Worm (Caenorhabditis elegans) whole organism, L3 larva: ENCODE measurements around the gene scly-1.

Experiments used
- ZK546.5 ChIP-seq: sonication (generic microtip); optimal IDR thresholded peaks from 2 replicates; lab custom pipeline; 2017; ENCODE audit warnings: missing biosample characterization, missing genetic modification characterization
- ama-1 ChIP-seq: fragments of 150-350 bp; optimal IDR thresholded peaks from 2 replicates; lab custom pipeline; 2018
- ceh-16 ChIP-seq: sonication (generic microtip); optimal IDR thresholded peaks from 2 replicates; lab custom pipeline; 2017; ENCODE audit warnings: missing biosample characterization, missing genetic modification characterization
- ceh-28 ChIP-seq: fragments of 150-350 bp; optimal IDR thresholded peaks from 2 replicates; lab custom pipeline; 2014; ENCODE audit warnings: missing biosample characterization, missing genetic modification reagents, missing genetic modification characterization
- ceh-82 ChIP-seq: fragments of 150-350 bp; optimal IDR thresholded peaks from 2 replicates; lab custom pipeline; 2014; ENCODE audit warnings: missing biosample characterization, missing genetic modification characterization
- ceh-9 ChIP-seq: sonication (generic microtip); optimal IDR thresholded peaks from 2 replicates; lab custom pipeline; 2018; ENCODE audit warnings: missing biosample characterization, missing genetic modification characterization
- egl-5 ChIP-seq: fragments of 150-350 bp; optimal IDR thresholded peaks from 2 replicates; lab custom pipeline; 2017; ENCODE audit warnings: missing biosample characterization, missing genetic modification reagents, missing genetic modification characterization, inconsistent platforms
- elt-1 ChIP-seq: fragments of 150-350 bp; optimal IDR thresholded peaks from 2 replicates; lab custom pipeline; 2014; ENCODE audit warnings: missing biosample characterization, missing genetic modification characterization
- elt-2 ChIP-seq: sonication (generic microtip); optimal IDR thresholded peaks from 2 replicates; lab custom pipeline; 2016; ENCODE audit warnings: missing genetic modification reagents, mild to moderate bottlenecking, missing genetic modification characterization, missing compliant biosample characterization
- elt-3 ChIP-seq, 3 experiments: fragments of 150-350 bp in 1 of 3; sonication (generic microtip) in 2 of 3; optimal IDR thresholded peaks; 2 replicates in 2 of 3; 4 replicates in 1 of 3; lab custom pipeline; 2014 to 2017; ENCODE audit warnings: missing biosample characterization in 3 of 3, missing genetic modification characterization in 3 of 3
- eor-1 ChIP-seq, 2 experiments: fragments of 150-350 bp; optimal IDR thresholded peaks; 2 replicates each; lab custom pipeline; 2014 to 2018; ENCODE audit warnings: missing biosample characterization in 2 of 2, missing genetic modification characterization in 2 of 2
- fkh-10 ChIP-seq: sonication (generic microtip); optimal IDR thresholded peaks from 2 replicates; lab custom pipeline; 2017; ENCODE audit warnings: missing biosample characterization, missing genetic modification reagents, missing genetic modification characterization
- fkh-2 ChIP-seq: fragments of 150-350 bp; optimal IDR thresholded peaks from 2 replicates; lab custom pipeline; 2014; ENCODE audit warnings: missing biosample characterization, missing genetic modification reagents, missing genetic modification characterization
- fos-1 ChIP-seq: fragments of 150-350 bp; optimal IDR thresholded peaks from 2 replicates; lab custom pipeline; 2014; ENCODE audit warnings: missing biosample characterization, missing genetic modification characterization
- hmg-11 ChIP-seq: sonication (generic microtip); optimal IDR thresholded peaks from 2 replicates; lab custom pipeline; 2016; ENCODE audit warnings: missing genetic modification characterization, missing compliant biosample characterization
- jun-1 ChIP-seq: fragments of 150-350 bp; optimal IDR thresholded peaks from 2 replicates; lab custom pipeline; 2014; ENCODE audit warnings: missing biosample characterization, missing genetic modification reagents, missing genetic modification characterization
- lin-15B ChIP-seq: fragments of 150-350 bp; optimal IDR thresholded peaks from 2 replicates; lab custom pipeline; 2014; ENCODE audit warnings: missing biosample characterization, missing genetic modification characterization
- lin-39 ChIP-seq: fragments of 150-350 bp; optimal IDR thresholded peaks from 2 replicates; lab custom pipeline; 2018; ENCODE audit warnings: missing biosample characterization, missing genetic modification reagents, missing genetic modification characterization
- lsy-12 ChIP-seq: sonication (generic microtip); optimal IDR thresholded peaks from 2 replicates; lab custom pipeline; 2016; ENCODE audit warnings: mild to moderate bottlenecking, missing genetic modification characterization, missing compliant biosample characterization
- mdl-1 ChIP-seq: fragments of 150-350 bp; optimal IDR thresholded peaks from 2 replicates; lab custom pipeline; 2014; ENCODE audit warnings: missing biosample characterization, missing genetic modification characterization
- mml-1 ChIP-seq: fragments of 150-350 bp; sonication (generic microtip); optimal IDR thresholded peaks from 3 replicates; lab custom pipeline; 2014; ENCODE audit warnings: missing biosample characterization, missing genetic modification characterization
- nfya-1 ChIP-seq: sonication (generic microtip); optimal IDR thresholded peaks from 2 replicates; lab custom pipeline; 2017; ENCODE audit warnings: missing genetic modification characterization, mild to moderate bottlenecking, missing compliant biosample characterization, antibody characterized with exemption, moderate library complexity; ENCODE audit not compliant: insufficient read depth
- nhr-11 ChIP-seq: fragments of 150-350 bp; optimal IDR thresholded peaks from 2 replicates; lab custom pipeline; 2014; ENCODE audit warnings: missing biosample characterization, missing genetic modification characterization
- nhr-237 ChIP-seq: fragments of 150-350 bp; optimal IDR thresholded peaks from 2 replicates; lab custom pipeline; 2014; ENCODE audit warnings: missing biosample characterization, missing genetic modification characterization
- nhr-28 ChIP-seq: fragments of 150-350 bp; optimal IDR thresholded peaks from 2 replicates; lab custom pipeline; 2014; ENCODE audit warnings: missing biosample characterization, missing genetic modification characterization
- nhr-43 ChIP-seq: sonication (generic microtip); optimal IDR thresholded peaks from 2 replicates; lab custom pipeline; 2016; ENCODE audit warnings: mild to moderate bottlenecking, missing genetic modification characterization, missing compliant biosample characterization; ENCODE audit not compliant: poor library complexity, severe bottlenecking
- nhr-67 ChIP-seq: fragments of 150-350 bp; optimal IDR thresholded peaks from 2 replicates; lab custom pipeline; 2014; ENCODE audit warnings: missing biosample characterization, missing genetic modification characterization
- nhr-76 ChIP-seq: fragments of 150-350 bp; sonication (generic microtip); optimal IDR thresholded peaks from 5 replicates; lab custom pipeline; 2014; ENCODE audit warnings: missing biosample characterization, missing genetic modification characterization
- pha-4 ChIP-seq: fragments of 150-350 bp; optimal IDR thresholded peaks from 2 replicates; lab custom pipeline; 2014; ENCODE audit warnings: missing biosample characterization, missing genetic modification reagents, missing genetic modification characterization
- pqm-1 ChIP-seq: fragments of 150-350 bp; optimal IDR thresholded peaks from 2 replicates; lab custom pipeline; 2017; ENCODE audit warnings: missing biosample characterization, missing genetic modification characterization, inconsistent platforms
- skn-1 ChIP-seq: fragments of 150-350 bp; optimal IDR thresholded peaks from 2 replicates; lab custom pipeline; 2014; ENCODE audit warnings: missing biosample characterization, missing genetic modification characterization
- tbx-2 ChIP-seq: sonication (generic microtip); optimal IDR thresholded peaks from 2 replicates; lab custom pipeline; 2016; ENCODE audit warnings: mild to moderate bottlenecking, missing genetic modification characterization, missing compliant biosample characterization
- zag-1 ChIP-seq: fragments of 150-350 bp; optimal IDR thresholded peaks from 2 replicates; lab custom pipeline; 2014; ENCODE audit warnings: missing biosample characterization, missing genetic modification characterization
- ztf-11 ChIP-seq: fragments of 150-350 bp; optimal IDR thresholded peaks from 2 replicates; lab custom pipeline; 2014; ENCODE audit warnings: missing biosample characterization, missing genetic modification characterization
- ztf-4 ChIP-seq: fragments of 150-350 bp; optimal IDR thresholded peaks from 2 replicates; lab custom pipeline; 2014; ENCODE audit warnings: missing biosample characterization, missing genetic modification characterization

Gene scly-1

DNA sequence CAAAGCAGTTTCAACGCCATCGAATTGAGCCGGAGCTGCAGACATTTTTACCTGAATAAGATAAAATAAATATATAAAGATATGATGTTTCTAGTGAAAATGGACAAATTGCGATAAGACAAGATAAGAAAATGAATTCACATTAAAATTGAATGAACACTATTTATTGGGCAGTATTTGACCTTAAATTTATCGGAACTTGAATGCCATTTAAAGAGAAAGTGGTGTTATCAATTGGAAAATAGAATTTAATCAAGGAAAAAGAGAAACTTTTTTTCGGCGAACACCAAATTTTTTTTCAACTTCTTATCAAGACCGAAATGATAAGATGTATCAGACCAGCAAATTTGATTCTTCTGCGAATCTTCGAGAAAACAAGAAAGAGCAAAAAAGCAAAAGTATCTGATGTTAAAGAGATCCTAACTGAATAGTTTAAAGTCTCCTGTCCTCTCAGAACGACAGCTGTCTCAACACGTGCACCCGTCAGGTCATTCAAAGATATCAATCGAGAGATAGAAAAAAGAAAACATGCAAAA lies 9.2 kb upstream of the scly-1 start, which contains the start of gene upb-1:
Gene upb-1 (minus strand): TSS at position 51 of the 536 bp plus-strand sequence.
- TF ChIP-seq elt-2 (tag; lab: Kevin White, UChicago), result peak; percentile 78
- no peak for TF ChIP-seq tbx-2 (tag; lab: Kevin White, UChicago)

ce11 chrII:6288104-6288503 lies 7.2 kb upstream of the scly-1 start:
- TF ChIP-seq ztf-11 (tag; lab: Kevin White, UChicago) (no peak), pqm-1 (tag; lab: Kevin White, UChicago) (no peak), skn-1 (tag; lab: Kevin White, UChicago) (no peak), nfya-1 (tag; lab: Kevin White, UChicago) (no peak)

- no peak for TF ChIP-seq nhr-43 (tag; lab: Kevin White, UChicago)
- no peak for TF ChIP-seq mdl-1 (tag; lab: Kevin White, UChicago)
- no peak for TF ChIP-seq nhr-67 (tag; lab: Kevin White, UChicago)
- no peak for TF ChIP-seq elt-2 (tag; lab: Kevin White, UChicago)
- no peak for TF ChIP-seq nhr-11 (tag; lab: Kevin White, UChicago)
- TF ChIP-seq pqm-1 (tag; lab: Kevin White, UChicago), result no peak
- TF ChIP-seq ceh-16, result no peak
- TF ChIP-seq fkh-10 (GFP tag; lab: Kevin White, UChicago), result no peak
- TF ChIP-seq eor-1 (tag; optimal IDR thresholded peaks at IDR 0.05; lab: Kevin White, UChicago), result no peak
- no peak for TF ChIP-seq ceh-28 (tag; lab: Kevin White, UChicago)
- TF ChIP-seq ama-1, result no peak
Observed at ce11 chrII:6286865-6287264, 6.0 kb upstream of the scly-1 start, which contains the start of gene F13H8.6. F13H8.6 (minus strand) TSS chrII:6286965.

DNA sequence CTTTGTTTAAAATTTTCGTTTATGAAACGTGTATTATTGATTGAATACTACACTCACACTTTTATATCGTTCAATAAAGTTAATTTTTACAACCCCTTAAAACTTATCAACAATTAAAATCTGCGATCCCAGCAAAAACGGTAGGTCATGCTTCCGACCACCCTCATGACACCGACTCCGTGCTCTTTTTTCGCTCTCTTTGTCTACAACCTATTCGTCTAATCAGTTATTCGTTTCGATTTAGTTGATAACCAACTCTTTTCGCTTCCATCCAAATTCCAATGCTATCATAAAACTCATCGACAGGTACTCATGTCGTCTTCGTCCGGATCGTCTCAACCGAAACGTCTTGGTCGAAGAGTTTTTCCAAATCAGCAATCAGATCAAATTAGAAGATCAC lies 2.2 kb upstream of the scly-1 start, which contains the start of gene F13H8.1:
Gene F13H8.1 (plus strand): TSS at position 311 of the 400 bp plus-strand sequence.
- TF ChIP-seq nhr-43 (tag; lab: Kevin White, UChicago) (no peak), pqm-1 (tag; lab: Kevin White, UChicago) (peak; percentile 61), egl-5 (tag; lab: Kevin White, UChicago) (no peak), nhr-76 (no peak), jun-1 (tag; lab: Kevin White, UChicago) (peak; percentile 21), elt-2 (tag; lab: Kevin White, UChicago) (peak; percentile 88), pha-4 (peak; percentile 14)

- TF ChIP-seq mdl-1 (tag; lab: Kevin White, UChicago) (no peak), ztf-4 (no peak), nfya-1 (tag; lab: Kevin White, UChicago) (no peak), lin-39 (no peak), lin-15B (tag; lab: Kevin White, UChicago) (peak; percentile 17), ceh-82 (tag; lab: Kevin White, UChicago) (no peak), skn-1 (tag; lab: Kevin White, UChicago) (no peak), pqm-1 (tag; lab: Kevin White, UChicago) (peak; percentile 68), elt-2 (tag; lab: Kevin White, UChicago) (peak; percentile 66), elt-3 (tag; optimal IDR thresholded peaks at IDR 0.05; lab: Kevin White, UChicago) (no peak), zag-1 (tag; lab: Kevin White, UChicago) (no peak), ceh-28 (tag; lab: Kevin White, UChicago) (no peak), pha-4 (peak; percentile 9), nhr-43 (tag; lab: Kevin White, UChicago) (no peak)
Observed at ce11 chrII:6281903-6282302, 1.0 kb upstream of the scly-1 start.

- no peak for TF ChIP-seq fos-1 (tag; lab: Kevin White, UChicago)
- TF ChIP-seq lin-39, result peak; percentile 37
- TF ChIP-seq nfya-1 (tag; lab: Kevin White, UChicago), result peak; percentile 38
Observed at ce11 chrII:6273916-6274315, 7.0 kb downstream of the scly-1 start, which contains the start of gene bpl-1. bpl-1 (plus strand) TSS chrII:6274216.

DNA sequence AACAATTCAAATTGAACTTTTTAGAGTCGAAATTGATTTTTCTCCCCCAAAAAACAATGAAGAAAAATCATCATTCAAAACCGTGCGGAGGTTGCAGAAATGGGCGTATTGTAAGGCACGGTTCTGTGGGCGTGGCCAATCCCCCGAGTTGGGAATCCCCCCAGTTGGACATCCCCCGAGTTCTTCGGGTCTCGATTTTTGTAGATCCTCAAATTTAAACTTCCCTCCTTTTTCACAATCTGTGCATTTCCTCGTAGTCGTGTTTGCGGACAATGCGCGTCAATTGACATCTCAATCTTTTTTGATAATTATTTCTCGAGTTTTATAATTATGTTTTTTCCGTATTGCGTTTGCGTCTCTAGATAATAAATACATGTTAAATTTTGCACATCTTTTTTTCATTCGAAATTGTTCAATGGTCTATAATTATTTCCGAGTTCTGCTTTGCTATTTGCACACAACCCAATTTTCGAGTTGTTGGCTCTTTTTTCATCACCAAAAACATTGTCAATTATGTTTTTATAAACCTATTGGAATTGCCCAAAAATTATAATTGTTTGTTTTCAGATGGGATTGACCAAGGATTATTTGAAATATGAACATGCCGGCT lies 11.0 kb downstream of the scly-1 start, which contains the start of gene F13H8.2:
Gene F13H8.2 (plus strand): TSS at position 560 of the 610 bp plus-strand sequence.
- TF ChIP-seq elt-1 (tag; lab: Kevin White, UChicago), result no peak
- TF ChIP-seq tbx-2 (tag; lab: Kevin White, UChicago), result peak; percentile 63
- TF ChIP-seq ceh-28 (tag; lab: Kevin White, UChicago), result peak; percentile 69
- peak; percentile 72 for TF ChIP-seq lin-15B (tag; lab: Kevin White, UChicago)
- TF ChIP-seq fos-1 (tag; lab: Kevin White, UChicago), result no peak
- no peak for TF ChIP-seq skn-1 (tag; lab: Kevin White, UChicago)
- peak; percentile 71 for TF ChIP-seq nhr-43 (tag; lab: Kevin White, UChicago)
- TF ChIP-seq nhr-237 (tag; lab: Kevin White, UChicago), result no peak
- no peak for TF ChIP-seq ZK546.5 (tag; lab: Kevin White, UChicago)
- peak; percentile 54 for TF ChIP-seq lsy-12 (tag; lab: Kevin White, UChicago)
- peak; percentile 85 for TF ChIP-seq pha-4
- TF ChIP-seq nhr-28 (tag; lab: Kevin White, UChicago), result no peak
- TF ChIP-seq eor-1 (tag; optimal IDR thresholded peaks at IDR 0.05; lab: Kevin White, UChicago), result no peak
- TF ChIP-seq ama-1, result no peak
- peak; percentile 59 for TF ChIP-seq hmg-11 (tag; lab: Kevin White, UChicago)
- no peak for TF ChIP-seq ceh-9 (tag; lab: Kevin White, UChicago)
- TF ChIP-seq elt-3 (tag; optimal IDR thresholded peaks at IDR 0.05; lab: Kevin White, UChicago), result no peak
- no peak for TF ChIP-seq fkh-2
- no peak for TF ChIP-seq mml-1 (tag; lab: Kevin White, UChicago)
- TF ChIP-seq nfya-1 (tag; lab: Kevin White, UChicago), result peak; percentile 85
